Fruit fly (Drosophila melanogaster) whole organism, pupa: ENCODE data around the gene CG46387.

Experiments
- CG12605 ChIP-seq: fragments of 200-800 bp; sonication (Bioruptor generic); IDR thresholded peaks from 2 replicates; pipeline ENCODE4 v1.3.6; 2022; ENCODE audit warnings: missing biosample characterization, missing genetic modification characterization
- CG13204 ChIP-seq: fragments of 200-800 bp; sonication (Bioruptor generic); optimal IDR thresholded peaks from 2 replicates; lab custom pipeline; 2018; ENCODE audit warnings: missing biosample characterization, mild to moderate bottlenecking, missing genetic modification characterization, moderate library complexity
- CG32121 ChIP-seq: fragments of 200-800 bp; sonication (Bioruptor generic); IDR thresholded peaks from 2 replicates; pipeline ENCODE4 v1.3.6; 2022; ENCODE audit warnings: missing biosample characterization, missing genetic modification characterization
- CG34367 ChIP-seq: fragments of 200-800 bp; sonication (Bioruptor generic); optimal IDR thresholded peaks from 2 replicates; lab custom pipeline; 2018; ENCODE audit warnings: missing biosample characterization, mild to moderate bottlenecking, missing genetic modification characterization
- CG4496 ChIP-seq: fragments of 200-800 bp; sonication (Bioruptor generic); IDR thresholded peaks from 3 replicates; pipeline ENCODE4 v1.3.6; 2022; ENCODE audit warnings: missing biosample characterization, missing genetic modification characterization
- CG8159 ChIP-seq: fragments of 200-800 bp; sonication (Bioruptor generic); optimal IDR thresholded peaks from 3 replicates; lab custom pipeline; 2018; ENCODE audit warnings: missing biosample characterization, mild to moderate bottlenecking, missing genetic modification characterization, moderate library complexity
- EcR ChIP-seq: fragments of 200-800 bp; sonication (Bioruptor generic); optimal IDR thresholded peaks from 3 replicates; lab custom pipeline; 2019; ENCODE audit warnings: missing biosample characterization, missing genetic modification characterization, mild to moderate bottlenecking, moderate library complexity, missing genetic modification reagents

- no peak for TF ChIP-seq CG34367
- peak; percentile 16 for TF ChIP-seq CG8159 (tag; lab: Kevin White, UChicago)
- no peak for TF ChIP-seq CG32121
- no peak for TF ChIP-seq CG13204 (GFP tag; lab: Kevin White, UChicago)
- no peak for TF ChIP-seq CG12605 (GFP tag; lab: Robert Waterston, UW)
- TF ChIP-seq EcR (GFP tag; lab: Kevin White, UChicago): no peak
- TF ChIP-seq CG4496 (GFP tag; lab: Robert Waterston, UW): no peak
Measured at dm6 chr3L:9859624-9860023, 38.8 kb upstream of the CG46387 start, which contains the start of gene CG10809.
